Worm (Caenorhabditis elegans): ENCODE results near the gene dhs-24.

- TF ChIP-seq fkh-10 (GFP tag; optimal IDR thresholded peaks at IDR 0.05) (no peak), pqm-1 (tag; optimal IDR thresholded peaks at IDR 0.05) (no peak), ceh-9 (tag; optimal IDR thresholded peaks at IDR 0.05) (no peak), hlh-15 (tag; optimal IDR thresholded peaks at IDR 0.05) (no peak), dmd-4 (tag; optimal IDR thresholded peaks at IDR 0.05; ENCODE audit: borderline replicate concordance) (no peak), unc-55 (GFP tag; optimal IDR thresholded peaks at IDR 0.05) (no peak), pax-1 (tag; optimal IDR thresholded peaks at IDR 0.05) (no peak), ceh-34 (tag; optimal IDR thresholded peaks at IDR 0.05) (no peak), F13H6.1 (tag; optimal IDR thresholded peaks at IDR 0.05) (no peak), ceh-2 (tag; optimal IDR thresholded peaks at IDR 0.05) (no peak), unc-42 (tag; optimal IDR thresholded peaks at IDR 0.05) (no peak), hlh-30 (tag; optimal IDR thresholded peaks at IDR 0.05; ENCODE audit: insufficient read depth) (no peak), pha-2 (tag; optimal IDR thresholded peaks at IDR 0.05) (no peak)
Observed at ce11 chrV:19958744-19959143, 12.3 kb upstream of the dhs-24 start, which contains the start of gene srh-172.

Data from whole organism, late embryonic.